Worm (Caenorhabditis elegans) whole organism, mixed stage, embryonic: Measurements from ENCODE around the gene Y46H3A.4.

Experiments
- blmp-1 ChIP-seq: fragments of 150-350 bp; optimal IDR thresholded peaks from 2 replicates; lab custom pipeline; 2014; ENCODE audit warnings: missing biosample characterization, missing genetic modification characterization
- mab-5 ChIP-seq: fragments of 150-350 bp; optimal IDR thresholded peaks from 2 replicates; lab custom pipeline; 2014; ENCODE audit warnings: missing biosample characterization, missing genetic modification characterization
- nhr-28 ChIP-seq: fragments of 150-350 bp; optimal IDR thresholded peaks from 2 replicates; lab custom pipeline; 2014; ENCODE audit warnings: missing biosample characterization, missing genetic modification characterization
- nhr-76 ChIP-seq: sonication (generic microtip); optimal IDR thresholded peaks from 2 replicates; lab custom pipeline; 2017; ENCODE audit warnings: missing biosample characterization, missing genetic modification characterization
- snpc-4 ChIP-seq: fragments of 150-350 bp; optimal IDR thresholded peaks from 2 replicates; lab custom pipeline; 2014; ENCODE audit warnings: missing biosample characterization, missing genetic modification characterization
- unc-39 ChIP-seq: fragments of 150-350 bp; optimal IDR thresholded peaks from 2 replicates; lab custom pipeline; 2014; ENCODE audit warnings: missing biosample characterization, missing genetic modification characterization
- unc-62 ChIP-seq: fragments of 150-350 bp; optimal IDR thresholded peaks from 2 replicates; lab custom pipeline; 2014; ENCODE audit warnings: missing biosample characterization, missing genetic modification reagents, missing genetic modification characterization

- TF ChIP-seq nhr-28 (no peak), mab-5 (no peak), blmp-1 (tag; lab: Kevin White, UChicago) (no peak), unc-39 (no peak), unc-62 (GFP tag; lab: Kevin White, UChicago) (no peak), nhr-76 (tag; lab: Kevin White, UChicago) (no peak), snpc-4 (no peak)
Measured at ce11 chrV:1820749-1821148, 9.8 kb upstream of the Y46H3A.4 start.
